Fruit fly (Drosophila melanogaster) S2 (cell line): ENCODE measurements around the gene CG18094.

Experiments
- CG8478 ChIP-seq: fragments of >200 bp; optimal IDR thresholded peaks from 2 replicates; lab custom pipeline; 2018
- CTCF ChIP-seq, 2 experiments: fragments of >200 bp; optimal IDR thresholded peaks; 2 replicates each; lab custom pipeline; 2018

DNA sequence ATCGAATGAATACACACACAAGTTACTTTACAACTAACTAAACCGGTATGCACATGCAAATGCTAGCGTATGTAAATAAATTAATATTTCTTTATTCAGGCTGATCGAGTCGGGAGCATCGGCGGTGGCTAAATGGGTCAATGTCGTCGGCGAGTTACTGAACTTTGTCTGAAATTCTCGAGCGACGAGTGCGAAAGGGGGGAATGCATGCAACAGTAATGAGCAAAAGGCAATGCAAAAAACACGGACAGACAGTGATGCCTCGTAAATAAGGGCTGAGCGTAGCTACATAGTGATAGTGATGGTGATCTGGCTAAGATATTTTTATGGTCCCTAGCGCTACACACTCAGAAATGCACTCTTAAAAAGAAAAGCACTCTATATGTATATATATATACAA lies 49.3 kb upstream of the CG18094 start:
- no peak for TF ChIP-seq CG8478 (lab: Kevin White, UChicago)
- no peak for TF ChIP-seq CTCF (optimal IDR thresholded peaks at IDR 0.05; lab: Kevin White, UChicago)
